Fruit fly (Drosophila melanogaster) whole organism, embryonic: ENCODE results near the gene Gem4b.

Experiments used
- B-H2 ChIP-seq: fragments of 200-800 bp; sonication (Bioruptor generic); optimal IDR thresholded peaks from 2 replicates; lab custom pipeline; 2018; ENCODE audit warnings: missing biosample characterization, mild to moderate bottlenecking, missing genetic modification characterization
- CG43689 ChIP-seq: fragments of 200-800 bp; sonication (Bioruptor generic); IDR thresholded peaks from 2 replicates; pipeline ENCODE4 v1.3.6; 2022; ENCODE audit warnings: missing biosample characterization, missing genetic modification characterization
- CG7271 ChIP-seq: fragments of 200-800 bp; sonication (Bioruptor generic); optimal IDR thresholded peaks from 2 replicates; lab custom pipeline; 2018; ENCODE audit warnings: missing biosample characterization, mild to moderate bottlenecking, missing genetic modification characterization, moderate library complexity
- CG7372 ChIP-seq: fragments of 200-800 bp; sonication (Bioruptor generic); IDR thresholded peaks from 2 replicates; pipeline ENCODE4 v1.3.6; 2022; ENCODE audit warnings: missing biosample characterization, missing genetic modification characterization
- HLH4C ChIP-seq: fragments of 200-800 bp; sonication (Bioruptor generic); IDR thresholded peaks from 3 replicates; pipeline ENCODE4 v1.3.6; 2022; ENCODE audit warnings: missing biosample characterization, missing genetic modification characterization; ENCODE audit not compliant: partially characterized antibody
- Meics ChIP-seq: fragments of 200-800 bp; sonication (Bioruptor generic); optimal IDR thresholded peaks from 2 replicates; lab custom pipeline; 2017; ENCODE audit warnings: missing biosample characterization, mild to moderate bottlenecking, missing genetic modification characterization
- nau ChIP-seq: fragments of 200-800 bp; sonication (Bioruptor generic); optimal IDR thresholded peaks from 3 replicates; lab custom pipeline; 2017; ENCODE audit warnings: missing biosample characterization, mild to moderate bottlenecking, missing genetic modification characterization, missing genetic modification reagents
- zf30C ChIP-seq: fragments of 200-800 bp; sonication (Bioruptor generic); optimal IDR thresholded peaks from 3 replicates; lab custom pipeline; 2018; ENCODE audit warnings: missing biosample characterization, mild to moderate bottlenecking, missing genetic modification characterization

DNA sequence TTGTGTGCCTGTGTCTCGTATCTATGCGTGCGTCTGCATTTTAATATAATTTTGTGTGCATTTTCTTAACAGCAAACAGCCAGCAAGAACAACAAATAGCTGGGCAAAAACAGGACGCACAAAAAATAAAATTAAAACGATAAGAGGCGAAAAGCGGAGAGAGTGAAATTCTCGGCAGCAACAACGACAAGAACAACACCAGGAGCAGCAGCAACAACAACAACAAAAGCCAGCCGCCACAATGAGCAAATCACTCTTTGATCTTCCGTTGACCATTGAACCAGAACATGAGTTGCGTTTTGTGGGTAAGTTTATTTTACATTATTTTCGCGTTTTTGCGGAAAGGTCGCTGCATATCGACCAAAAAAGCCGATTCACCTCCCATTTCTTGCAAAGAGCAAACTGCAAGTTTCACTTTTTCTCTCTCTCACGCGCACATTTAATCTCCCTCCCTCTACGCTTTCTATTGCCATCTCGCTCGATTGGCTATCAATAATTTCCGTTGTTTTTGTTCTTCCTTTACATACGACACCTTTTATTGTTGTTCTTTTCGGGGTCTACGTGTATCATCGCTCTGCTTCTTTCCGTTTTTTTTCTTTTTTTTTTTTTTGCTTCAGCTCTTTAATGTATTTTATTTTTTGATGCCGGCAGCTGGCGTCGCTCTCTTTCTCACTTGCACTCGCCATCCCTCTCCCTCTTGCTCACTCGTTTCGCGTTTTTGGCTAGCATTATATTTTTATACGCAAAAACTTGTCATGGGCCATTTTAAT is 8.9 kb downstream of the Gem4b start:
- no peak for TF ChIP-seq Meics (GFP tag; lab: Kevin White, UChicago)
- no peak for TF ChIP-seq nau
- TF ChIP-seq B-H2 (GFP tag; lab: Kevin White, UChicago), result no peak
- no peak for TF ChIP-seq CG7271 (tag; lab: Kevin White, UChicago)
- TF ChIP-seq CG43689, result no peak
- TF ChIP-seq zf30C (GFP tag; lab: Kevin White, UChicago), result no peak
- TF ChIP-seq CG7372, result no peak
- no peak for TF ChIP-seq HLH4C (GFP tag; lab: Robert Waterston, UW)
